Worm (Caenorhabditis elegans) whole organism, L1 larva: ENCODE results near the gene rpb-6.

Experiments used
- fkh-10 ChIP-seq: sonication (generic microtip); optimal IDR thresholded peaks from 2 replicates; lab custom pipeline; 2017; ENCODE audit warnings: missing biosample characterization, missing genetic modification reagents, missing genetic modification characterization
- hpl-2 ChIP-seq: fragments of 150-350 bp; optimal IDR thresholded peaks from 2 replicates; lab custom pipeline; 2014; ENCODE audit warnings: missing biosample characterization, missing genetic modification reagents, missing genetic modification characterization
- jun-1 ChIP-seq: fragments of 150-350 bp; optimal IDR thresholded peaks from 2 replicates; lab custom pipeline; 2014; ENCODE audit warnings: missing biosample characterization, missing genetic modification reagents, missing genetic modification characterization
- nhr-47 ChIP-seq: sonication (generic microtip); optimal IDR thresholded peaks from 2 replicates; lab custom pipeline; 2016; ENCODE audit warnings: mild to moderate bottlenecking, missing genetic modification characterization, moderate library complexity, missing compliant biosample characterization
- nhr-77 ChIP-seq: fragments of 150-350 bp; optimal IDR thresholded peaks from 2 replicates; lab custom pipeline; 2014; ENCODE audit warnings: missing biosample characterization, missing genetic modification characterization
- pqm-1 ChIP-seq: sonication (generic microtip); optimal IDR thresholded peaks from 3 replicates; lab custom pipeline; 2017; ENCODE audit warnings: missing biosample characterization, missing genetic modification characterization
- unc-130 ChIP-seq: fragments of 150-350 bp; optimal IDR thresholded peaks from 2 replicates; lab custom pipeline; 2017; ENCODE audit warnings: missing biosample characterization, missing genetic modification characterization, inconsistent platforms
- unc-86 ChIP-seq: sonication (generic microtip); optimal IDR thresholded peaks from 2 replicates; lab custom pipeline; 2016; ENCODE audit warnings: missing genetic modification characterization, missing compliant biosample characterization

ce11 chrII:10542654-10543456, 36.3 kb upstream of the rpb-6 start:
- TF ChIP-seq fkh-10 (no peak), pqm-1 (no peak), jun-1 (tag; lab: Kevin White, UChicago) (no peak), unc-86 (no peak), unc-130 (no peak), nhr-47 (tag; lab: Kevin White, UChicago) (no peak), hpl-2 (GFP tag; lab: Kevin White, UChicago) (no peak), nhr-77 (tag; lab: Kevin White, UChicago) (no peak)
